Fruit fly (Drosophila melanogaster) whole organism, embryonic: ENCODE data around the gene CG43121.

Experiments used
- Abd-B ChIP-seq: fragments of 200-800 bp; sonication (Bioruptor generic); optimal IDR thresholded peaks from 2 replicates; lab custom pipeline; 2018; ENCODE audit warnings: missing biosample characterization, mild to moderate bottlenecking, missing genetic modification characterization, moderate library complexity
- Asciz ChIP-seq: fragments of 200-800 bp; sonication (Bioruptor generic); optimal IDR thresholded peaks from 2 replicates; lab custom pipeline; 2017; ENCODE audit warnings: missing biosample characterization, mild to moderate bottlenecking, missing genetic modification characterization, missing genetic modification reagents
- Atf3 ChIP-seq: fragments of 200-800 bp; sonication (Bioruptor generic); optimal IDR thresholded peaks from 3 replicates; lab custom pipeline; 2016; ENCODE audit warnings: missing biosample characterization, missing genetic modification characterization
- CG10565 ChIP-seq: fragments of 200-800 bp; sonication (Bioruptor generic); optimal IDR thresholded peaks from 3 replicates; lab custom pipeline; 2016; ENCODE audit warnings: missing biosample characterization, mild to moderate bottlenecking, missing genetic modification characterization
- CG10979 ChIP-seq: fragments of 200-800 bp; sonication (Bioruptor generic); optimal IDR thresholded peaks from 2 replicates; lab custom pipeline; 2018; ENCODE audit warnings: missing biosample characterization, mild to moderate bottlenecking, missing genetic modification characterization, moderate library complexity
- CG11085 ChIP-seq: fragments of 200-800 bp; sonication (Bioruptor generic); IDR thresholded peaks from 2 replicates; pipeline ENCODE4 v1.3.6; 2022; ENCODE audit warnings: missing biosample characterization, missing genetic modification characterization
- CG11247 ChIP-seq: fragments of 200-800 bp; sonication (Bioruptor generic); IDR thresholded peaks from 2 replicates; pipeline ENCODE4 v1.3.6; 2022; ENCODE audit warnings: missing biosample characterization, missing genetic modification characterization
- CG14710 ChIP-seq: fragments of 200-800 bp; sonication (Bioruptor generic); optimal IDR thresholded peaks from 3 replicates; lab custom pipeline; 2019; ENCODE audit warnings: missing biosample characterization, mild to moderate bottlenecking, missing genetic modification characterization, moderate library complexity
- CG17385 ChIP-seq: fragments of 200-800 bp; sonication (Bioruptor generic); optimal IDR thresholded peaks from 3 replicates; lab custom pipeline; 2018; ENCODE audit warnings: missing biosample characterization, mild to moderate bottlenecking, missing genetic modification characterization
- CG17612 ChIP-seq: fragments of 200-800 bp; sonication (Bioruptor generic); IDR thresholded peaks from 2 replicates; pipeline ENCODE4 v1.3.6; 2022; ENCODE audit warnings: missing biosample characterization, missing genetic modification characterization
- CG18599 ChIP-seq: fragments of 200-800 bp; sonication (Bioruptor generic); optimal IDR thresholded peaks from 3 replicates; lab custom pipeline; 2017; ENCODE audit warnings: missing biosample characterization, missing genetic modification characterization, mild to moderate bottlenecking, moderate library complexity, missing genetic modification reagents
- CG2129 ChIP-seq: fragments of 200-800 bp; sonication (Bioruptor generic); IDR thresholded peaks from 2 replicates; pipeline ENCODE4 v1.3.6; 2022; ENCODE audit warnings: missing biosample characterization, missing genetic modification characterization; ENCODE audit not compliant: partially characterized antibody
- CG31224 ChIP-seq: fragments of 200-800 bp; sonication (Bioruptor generic); IDR thresholded peaks from 2 replicates; pipeline ENCODE4 v1.3.6; 2022; ENCODE audit warnings: missing biosample characterization, missing genetic modification characterization
- CG31388 ChIP-seq: fragments of 200-800 bp; sonication (Bioruptor generic); optimal IDR thresholded peaks from 2 replicates; lab custom pipeline; 2016; ENCODE audit warnings: missing biosample characterization, missing genetic modification characterization
- CG7357 ChIP-seq: fragments of 200-800 bp; sonication (Bioruptor generic); IDR thresholded peaks from 3 replicates; pipeline ENCODE4 v1.3.6; 2022; ENCODE audit warnings: missing biosample characterization, missing genetic modification characterization
- CG7372 ChIP-seq: fragments of 200-800 bp; sonication (Bioruptor generic); IDR thresholded peaks from 2 replicates; pipeline ENCODE4 v1.3.6; 2022; ENCODE audit warnings: missing biosample characterization, missing genetic modification characterization
- CG7556 ChIP-seq: fragments of 200-800 bp; sonication (Bioruptor generic); optimal IDR thresholded peaks from 2 replicates; lab custom pipeline; 2017; ENCODE audit warnings: missing biosample characterization, mild to moderate bottlenecking, missing genetic modification characterization
- D19A ChIP-seq: fragments of 200-800 bp; optimal IDR thresholded peaks from 3 replicates; lab custom pipeline; 2019; ENCODE audit warnings: missing biosample characterization, mild to moderate bottlenecking, missing genetic modification characterization, moderate library complexity
- Dfd ChIP-seq, 2 experiments: fragments of >200 bp; optimal IDR thresholded peaks; 2 replicates each; lab custom pipeline; 2017; ENCODE audit warnings: missing biosample characterization in 2 of 2, missing genetic modification characterization in 2 of 2
- Fer2 ChIP-seq: fragments of 200-800 bp; sonication (Bioruptor generic); optimal IDR thresholded peaks from 2 replicates; lab custom pipeline; 2018; ENCODE audit warnings: missing biosample characterization, mild to moderate bottlenecking, missing genetic modification characterization, moderate library complexity
- GATAe ChIP-seq: fragments of 200-800 bp; sonication (Bioruptor generic); conservative IDR thresholded peaks from 2 replicates; pipeline ENCODE4 v1.3.6; 2022; ENCODE audit warnings: missing biosample characterization, missing genetic modification characterization
- Gsc ChIP-seq: fragments of 200-800 bp; sonication (Bioruptor generic); IDR thresholded peaks from 2 replicates; pipeline ENCODE4 v1.3.6; 2022; ENCODE audit warnings: missing biosample characterization, missing genetic modification characterization
- Hmr ChIP-seq: fragments of 200-800 bp; sonication (Bioruptor generic); optimal IDR thresholded peaks from 3 replicates; lab custom pipeline; 2017; ENCODE audit warnings: mild to moderate bottlenecking, missing biosample characterization, missing genetic modification reagents, missing genetic modification characterization
- MTF-1 ChIP-seq: fragments of 200-800 bp; sonication (Bioruptor generic); optimal IDR thresholded peaks from 2 replicates; lab custom pipeline; 2018; ENCODE audit warnings: missing biosample characterization, mild to moderate bottlenecking, missing genetic modification characterization, borderline replicate concordance
- Mad ChIP-seq: fragments of 200-800 bp; sonication (Bioruptor generic); optimal IDR thresholded peaks from 2 replicates; lab custom pipeline; 2016; ENCODE audit warnings: missing biosample characterization, missing genetic modification characterization
- Mes4 ChIP-seq: fragments of 200-800 bp; sonication (Bioruptor generic); optimal IDR thresholded peaks from 2 replicates; lab custom pipeline; 2016; ENCODE audit warnings: missing biosample characterization, missing genetic modification characterization
- Oaz ChIP-seq: fragments of 200-800 bp; sonication (Bioruptor generic); IDR thresholded peaks from 2 replicates; pipeline ENCODE4 v1.3.6; 2022; ENCODE audit warnings: missing biosample characterization, missing genetic modification characterization
- Side ChIP-seq: fragments of 200-800 bp; sonication (Bioruptor generic); optimal IDR thresholded peaks from 2 replicates; lab custom pipeline; 2016; ENCODE audit warnings: missing biosample characterization, missing genetic modification characterization
- Xbp1 ChIP-seq: fragments of 200-800 bp; sonication (Bioruptor generic); optimal IDR thresholded peaks from 3 replicates; lab custom pipeline; 2016; ENCODE audit warnings: missing biosample characterization, mild to moderate bottlenecking, missing genetic modification characterization
- YL-1 ChIP-seq: fragments of 200-800 bp; sonication (Bioruptor generic); optimal IDR thresholded peaks from 3 replicates; lab custom pipeline; 2017; ENCODE audit warnings: missing biosample characterization, mild to moderate bottlenecking, missing genetic modification characterization
- cad ChIP-seq: fragments of >200 bp; optimal IDR thresholded peaks from 2 replicates; lab custom pipeline; 2017; ENCODE audit warnings: missing biosample characterization, missing genetic modification characterization
- caup ChIP-seq: fragments of 200-800 bp; sonication (Bioruptor generic); optimal IDR thresholded peaks from 3 replicates; lab custom pipeline; 2017; ENCODE audit warnings: missing biosample characterization, mild to moderate bottlenecking, missing genetic modification characterization, moderate library complexity; ENCODE audit not compliant: severe bottlenecking
- eyg ChIP-seq: fragments of 200-800 bp; sonication (Bioruptor generic); optimal IDR thresholded peaks from 3 replicates; lab custom pipeline; 2016; ENCODE audit warnings: missing biosample characterization, missing genetic modification characterization
- gsb ChIP-seq: fragments of 200-800 bp; sonication (Bioruptor generic); IDR thresholded peaks from 2 replicates; pipeline ENCODE4 v1.3.6; 2022; ENCODE audit warnings: missing biosample characterization, missing genetic modification characterization
- hth ChIP-seq: fragments of >200 bp; optimal IDR thresholded peaks from 2 replicates; lab custom pipeline; 2017; ENCODE audit warnings: inconsistent platforms
- jing ChIP-seq: fragments of 200-800 bp; sonication (Bioruptor generic); optimal IDR thresholded peaks from 2 replicates; lab custom pipeline; 2018; ENCODE audit warnings: missing biosample characterization, mild to moderate bottlenecking, missing genetic modification characterization
- klu ChIP-seq: fragments of 200-800 bp; sonication (Bioruptor generic); IDR thresholded peaks from 2 replicates; pipeline ENCODE4 v1.3.6; 2022; ENCODE audit warnings: missing biosample characterization, missing genetic modification characterization
- knrl ChIP-seq: fragments of 200-800 bp; sonication (Bioruptor generic); IDR thresholded peaks from 3 replicates; pipeline ENCODE4 v1.3.6; 2022; ENCODE audit warnings: missing biosample characterization, missing genetic modification characterization; ENCODE audit not compliant: partially characterized antibody
- luna ChIP-seq: fragments of 200-800 bp; sonication (Bioruptor generic); optimal IDR thresholded peaks from 2 replicates; lab custom pipeline; 2016; ENCODE audit warnings: missing biosample characterization, missing genetic modification characterization
- maf-S ChIP-seq: fragments of 200-800 bp; sonication (Bioruptor generic); optimal IDR thresholded peaks from 2 replicates; lab custom pipeline; 2016; ENCODE audit warnings: missing biosample characterization, missing genetic modification characterization
- mam ChIP-seq: fragments of 200-800 bp; sonication (Bioruptor generic); optimal IDR thresholded peaks from 3 replicates; lab custom pipeline; 2016; ENCODE audit warnings: missing biosample characterization, missing genetic modification characterization
- odd ChIP-seq: fragments of 200-800 bp; sonication (Bioruptor generic); optimal IDR thresholded peaks from 2 replicates; lab custom pipeline; 2017; ENCODE audit warnings: missing biosample characterization, mild to moderate bottlenecking, missing genetic modification characterization
- peb ChIP-seq: fragments of 200-800 bp; sonication (Bioruptor generic); IDR thresholded peaks from 2 replicates; pipeline ENCODE4 v1.3.6; 2022; ENCODE audit warnings: missing biosample characterization, missing genetic modification characterization
- sc ChIP-seq, 3 experiments: fragments of >200 bp in 2 of 3; fragments of 200-800 bp in 1 of 3; sonication (Bioruptor generic) in 1 of 3; optimal IDR thresholded peaks; 2 replicates in 2 of 3; 3 replicates in 1 of 3; lab custom pipeline; 2017; ENCODE audit warnings: mild to moderate bottlenecking in 1 of 3, missing biosample characterization in 1 of 3, missing genetic modification characterization in 1 of 3, missing genetic modification reagents in 1 of 3
- sens ChIP-seq: fragments of 200-800 bp; sonication (Bioruptor generic); peaks from one replicate; lab custom pipeline; 2016; ENCODE audit warnings: missing biosample characterization, missing genetic modification characterization
- tin ChIP-seq: fragments of 200-800 bp; sonication (Bioruptor generic); optimal IDR thresholded peaks from 3 replicates; lab custom pipeline; 2016; ENCODE audit warnings: missing biosample characterization, missing genetic modification characterization
- tx ChIP-seq: fragments of 200-800 bp; sonication (Bioruptor generic); optimal IDR thresholded peaks from 2 replicates; lab custom pipeline; 2016; ENCODE audit warnings: missing biosample characterization, missing genetic modification characterization
- vnd ChIP-seq: fragments of 200-800 bp; sonication (Bioruptor generic); IDR thresholded peaks from 3 replicates; pipeline ENCODE4 v1.3.6; 2022; ENCODE audit warnings: missing biosample characterization, missing genetic modification characterization; ENCODE audit not compliant: partially characterized antibody
- wdn ChIP-seq: fragments of 200-800 bp; sonication (Bioruptor generic); IDR thresholded peaks from 2 replicates; pipeline ENCODE4 v1.3.6; 2022; ENCODE audit warnings: missing biosample characterization, missing genetic modification characterization
- zen ChIP-seq: fragments of 200-800 bp; sonication (Bioruptor generic); optimal IDR thresholded peaks from 3 replicates; lab custom pipeline; 2018; ENCODE audit warnings: missing biosample characterization, mild to moderate bottlenecking, missing genetic modification characterization, moderate library complexity

CG43121 gene

DNA sequence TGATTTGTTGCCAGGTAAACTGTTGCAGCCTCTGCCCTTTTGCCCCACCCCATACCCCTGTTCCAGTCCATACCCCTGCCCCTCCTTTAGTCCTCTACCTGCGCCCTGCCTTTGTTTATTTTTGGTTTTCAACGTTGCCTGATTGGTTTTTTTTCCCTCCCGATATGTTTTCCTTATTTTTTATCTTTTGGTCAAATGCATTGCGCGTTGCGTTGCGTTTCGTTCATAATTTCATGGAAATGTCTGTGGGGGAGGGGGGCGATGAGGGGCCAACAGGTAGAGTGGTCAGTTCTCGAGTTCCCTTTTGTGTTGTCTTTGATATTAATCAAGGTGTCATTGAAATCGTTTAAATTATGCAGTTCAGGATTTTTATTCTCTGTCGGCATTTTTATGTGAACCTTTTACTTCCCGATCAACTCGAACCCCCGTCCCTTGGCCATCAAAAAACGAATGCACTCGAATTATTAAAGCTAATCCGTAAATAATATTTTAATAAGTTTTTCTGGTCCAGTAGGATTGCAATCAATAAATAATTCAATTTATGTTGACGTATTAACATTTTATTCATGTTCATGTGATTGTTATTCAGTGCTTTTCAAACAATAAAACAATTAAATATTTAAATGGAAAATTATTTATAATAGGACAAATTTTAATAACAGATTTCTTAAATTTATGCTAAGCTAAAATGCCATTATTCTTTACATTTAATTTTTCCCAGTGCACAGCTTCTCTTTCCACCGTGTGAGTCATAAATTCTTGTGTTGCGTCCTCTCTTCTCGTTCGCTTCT is 37.3 kb downstream of the CG43121 start (continued):
- no peak for TF ChIP-seq CG31224 (GFP tag; lab: Robert Waterston, UW)
- no peak for TF ChIP-seq Fer2
- no peak for TF ChIP-seq mam
- TF ChIP-seq peb (GFP tag; lab: Robert Waterston, UW), result peak; percentile 18; the same call in 1 of the 2 replicates
- TF ChIP-seq CG11247 (GFP tag; lab: Robert Waterston, UW), result no peak
- TF ChIP-seq YL-1, result no peak
- no peak for TF ChIP-seq Dfd (GFP tag; optimal IDR thresholded peaks at IDR 0.05; lab: Kevin White, UChicago)
- TF ChIP-seq Mes4 (GFP tag; lab: Kevin White, UChicago), result no peak
- TF ChIP-seq Mad, result no peak
- TF ChIP-seq Atf3 (GFP tag; lab: Kevin White, UChicago), result no peak
- TF ChIP-seq odd (GFP tag; lab: Kevin White, UChicago), result peak; percentile 57
- no peak for TF ChIP-seq Hmr (GFP tag; lab: Kevin White, UChicago)
- peak; percentile 36 for TF ChIP-seq CG18599 (GFP tag; lab: Kevin White, UChicago)
- no peak for TF ChIP-seq Oaz (GFP tag; lab: Robert Waterston, UW)
- no peak for TF ChIP-seq MTF-1 (GFP tag; lab: Kevin White, UChicago)
- TF ChIP-seq gsb (GFP tag; lab: Robert Waterston, UW), result no peak
- TF ChIP-seq tin (GFP tag; lab: Kevin White, UChicago), result peak; percentile 63
- no peak for TF ChIP-seq luna (GFP tag; lab: Kevin White, UChicago)
- TF ChIP-seq Asciz (GFP tag; lab: Kevin White, UChicago), result peak; percentile 23
- no peak for TF ChIP-seq eyg (GFP tag; lab: Kevin White, UChicago)
- TF ChIP-seq jing (GFP tag; lab: Kevin White, UChicago), result no peak
- no peak for TF ChIP-seq CG7372 (GFP tag; lab: Robert Waterston, UW)
- TF ChIP-seq Side (GFP tag; lab: Kevin White, UChicago), result no peak
- no peak for TF ChIP-seq maf-S (GFP tag; lab: Kevin White, UChicago)
- TF ChIP-seq CG14710 (tag; lab: Kevin White, UChicago), result peak; percentile 94
- no peak for TF ChIP-seq knrl (GFP tag; lab: Robert Waterston, UW)
- peak; percentile 52 for TF ChIP-seq Xbp1 (GFP tag; lab: Kevin White, UChicago)
- TF ChIP-seq CG11085 (GFP tag; lab: Robert Waterston, UW), result no peak
- TF ChIP-seq D19A, result peak; percentile 75
- TF ChIP-seq cad (GFP tag; lab: Kevin White, UChicago), result no peak
- no peak for TF ChIP-seq CG17612 (GFP tag; lab: Robert Waterston, UW)
- no peak for TF ChIP-seq klu
- TF ChIP-seq zen (tag; lab: Kevin White, UChicago), result peak; percentile 82
- 0 out of 3 replicates have a peak, but pooled peaks have one; percentile 37 for TF ChIP-seq CG7357 (GFP tag; lab: Robert Waterston, UW)
- TF ChIP-seq Abd-B (GFP tag; lab: Kevin White, UChicago), result peak; percentile 77
- no peak for TF ChIP-seq wdn (GFP tag; lab: Robert Waterston, UW)
- TF ChIP-seq CG10979 (tag; lab: Kevin White, UChicago), result peak; percentile 95
- TF ChIP-seq CG10565 (GFP tag; lab: Kevin White, UChicago), result no peak
- TF ChIP-seq sens (GFP tag; lab: Kevin White, UChicago), result peak; percentile 90
- no peak for TF ChIP-seq tx (GFP tag; lab: Kevin White, UChicago)
- TF ChIP-seq Gsc (GFP tag; lab: Robert Waterston, UW), result no peak
- no peak for TF ChIP-seq GATAe (GFP tag; lab: Robert Waterston, UW)
- TF ChIP-seq CG17385, result peak; percentile 60
- TF ChIP-seq vnd (GFP tag; lab: Robert Waterston, UW), result no peak
- no peak for TF ChIP-seq CG2129 (GFP tag; lab: Robert Waterston, UW)
- TF ChIP-seq CG31388 (GFP tag; lab: Kevin White, UChicago), result no peak
- no peak for TF ChIP-seq sc (optimal IDR thresholded peaks at IDR 0.05; lab: Kevin White, UChicago)
- peak; percentile 72 for TF ChIP-seq sc (GFP tag; optimal IDR thresholded peaks at IDR 0.05; lab: Kevin White, UChicago)
- TF ChIP-seq CG7556 (GFP tag; lab: Kevin White, UChicago), result peak; percentile 80
- TF ChIP-seq hth (lab: Kevin White, UChicago), result no peak
- no peak for TF ChIP-seq caup (GFP tag; lab: Kevin White, UChicago)
